Worm (Caenorhabditis elegans) whole organism, L2 larva: Measurements from ENCODE around the gene B0303.7.

Experiments
- C34F6.9 ChIP-seq: fragments of 150-350 bp; optimal IDR thresholded peaks from 2 replicates; lab custom pipeline; 2014; ENCODE audit warnings: missing biosample characterization, missing genetic modification characterization
- F13H6.1 ChIP-seq: sonication (generic microtip); optimal IDR thresholded peaks from 2 replicates; lab custom pipeline; 2016; ENCODE audit warnings: missing genetic modification characterization, missing compliant biosample characterization
- R02D3.7 ChIP-seq: fragments of 150-350 bp; optimal IDR thresholded peaks from 2 replicates; lab custom pipeline; 2014; ENCODE audit warnings: missing biosample characterization, missing genetic modification characterization
- Y55F3AM.14 ChIP-seq: fragments of 200-800 bp; sonication (Bioruptor generic); optimal IDR thresholded peaks from 2 replicates; lab custom pipeline; 2018; ENCODE audit warnings: mild to moderate bottlenecking, missing genetic modification characterization, missing compliant biosample characterization
- alr-1 ChIP-seq: fragments of 150-350 bp; optimal IDR thresholded peaks from 2 replicates; lab custom pipeline; 2014; ENCODE audit warnings: missing biosample characterization, missing genetic modification characterization
- aly-2 ChIP-seq: fragments of 150-350 bp; optimal IDR thresholded peaks from 2 replicates; lab custom pipeline; 2014; ENCODE audit warnings: missing biosample characterization, missing genetic modification characterization
- ama-1 ChIP-seq: fragments of 150-350 bp; optimal IDR thresholded peaks from 2 replicates; lab custom pipeline; 2018; ENCODE audit warnings: inconsistent platforms
- blmp-1 ChIP-seq: sonication (generic microtip); optimal IDR thresholded peaks from 2 replicates; lab custom pipeline; 2017; ENCODE audit warnings: missing genetic modification characterization, mild to moderate bottlenecking, missing compliant biosample characterization, antibody characterized with exemption, moderate library complexity; ENCODE audit not compliant: insufficient read depth
- ceh-16 ChIP-seq: fragments of 150-350 bp; optimal IDR thresholded peaks from 2 replicates; lab custom pipeline; 2014; ENCODE audit warnings: missing biosample characterization, missing genetic modification characterization
- ceh-82 ChIP-seq: fragments of 150-350 bp; optimal IDR thresholded peaks from 2 replicates; lab custom pipeline; 2014; ENCODE audit warnings: missing biosample characterization, missing genetic modification characterization
- crh-2 ChIP-seq: sonication (generic microtip); optimal IDR thresholded peaks from 2 replicates; lab custom pipeline; 2017; ENCODE audit warnings: missing biosample characterization, missing genetic modification characterization
- egl-27 ChIP-seq: sonication (generic microtip); optimal IDR thresholded peaks from 3 replicates; lab custom pipeline; 2017; ENCODE audit warnings: missing biosample characterization, missing genetic modification reagents, missing genetic modification characterization
- elt-1 ChIP-seq: fragments of 150-350 bp; optimal IDR thresholded peaks from 2 replicates; lab custom pipeline; 2014; ENCODE audit warnings: missing biosample characterization, missing genetic modification characterization
- fos-1 ChIP-seq: fragments of 150-350 bp; optimal IDR thresholded peaks from 2 replicates; lab custom pipeline; 2014; ENCODE audit warnings: missing biosample characterization, missing genetic modification characterization
- gmeb-1 ChIP-seq: fragments of 150-350 bp; optimal IDR thresholded peaks from 2 replicates; lab custom pipeline; 2014; ENCODE audit warnings: missing biosample characterization, missing genetic modification characterization
- lin-11 ChIP-seq: fragments of 150-350 bp; sonication (generic microtip); optimal IDR thresholded peaks from 2 replicates; lab custom pipeline; 2014; ENCODE audit warnings: missing biosample characterization, missing genetic modification characterization, inconsistent platforms, mixed read lengths
- lin-13 ChIP-seq: fragments of 150-350 bp; optimal IDR thresholded peaks from 2 replicates; lab custom pipeline; 2014; ENCODE audit warnings: missing biosample characterization, missing genetic modification reagents, missing genetic modification characterization
- lin-39 ChIP-seq: fragments of 150-350 bp; optimal IDR thresholded peaks from 2 replicates; lab custom pipeline; 2014; ENCODE audit warnings: missing biosample characterization, missing genetic modification reagents, missing genetic modification characterization
- lsy-2 ChIP-seq, 2 experiments: fragments of 150-350 bp in 1 of 2; sonication (generic microtip) in 1 of 2; optimal IDR thresholded peaks; 2 replicates each; lab custom pipeline; 2014 to 2017; ENCODE audit warnings: missing biosample characterization in 2 of 2, missing genetic modification characterization in 2 of 2
- mab-5 ChIP-seq: fragments of 150-350 bp; optimal IDR thresholded peaks from 2 replicates; lab custom pipeline; 2014; ENCODE audit warnings: missing biosample characterization, missing genetic modification characterization
- mbf-1 ChIP-seq: sonication (generic microtip); optimal IDR thresholded peaks from 2 replicates; lab custom pipeline; 2017; ENCODE audit warnings: missing biosample characterization, missing genetic modification characterization
- nhr-11 ChIP-seq: fragments of 150-350 bp; optimal IDR thresholded peaks from 2 replicates; lab custom pipeline; 2014; ENCODE audit warnings: missing biosample characterization, missing genetic modification characterization
- nhr-12 ChIP-seq: fragments of 150-350 bp; optimal IDR thresholded peaks from 2 replicates; lab custom pipeline; 2014; ENCODE audit warnings: missing biosample characterization, missing genetic modification characterization
- nhr-129 ChIP-seq: fragments of 150-350 bp; optimal IDR thresholded peaks from 2 replicates; lab custom pipeline; 2014; ENCODE audit warnings: missing biosample characterization, missing genetic modification characterization
- nhr-21 ChIP-seq: fragments of 150-350 bp; optimal IDR thresholded peaks from 2 replicates; lab custom pipeline; 2014; ENCODE audit warnings: missing biosample characterization, missing genetic modification characterization
- nhr-237 ChIP-seq: fragments of 150-350 bp; optimal IDR thresholded peaks from 2 replicates; lab custom pipeline; 2014; ENCODE audit warnings: missing biosample characterization, missing genetic modification characterization
- nhr-25 ChIP-seq: fragments of 150-350 bp; sonication (generic microtip); optimal IDR thresholded peaks from 3 replicates; lab custom pipeline; 2014; ENCODE audit warnings: missing biosample characterization, missing genetic modification characterization
- nhr-6 ChIP-seq: fragments of 150-350 bp; optimal IDR thresholded peaks from 2 replicates; lab custom pipeline; 2014; ENCODE audit warnings: missing biosample characterization, missing genetic modification characterization
- nhr-77 ChIP-seq: fragments of 150-350 bp; optimal IDR thresholded peaks from 2 replicates; lab custom pipeline; 2014; ENCODE audit warnings: missing biosample characterization, missing genetic modification characterization
- peb-1 ChIP-seq: fragments of 150-350 bp; optimal IDR thresholded peaks from 2 replicates; lab custom pipeline; 2014; ENCODE audit warnings: missing biosample characterization, missing genetic modification characterization
- sem-4 ChIP-seq: fragments of 150-350 bp; optimal IDR thresholded peaks from 2 replicates; lab custom pipeline; 2014; ENCODE audit warnings: missing biosample characterization, missing genetic modification reagents, missing genetic modification characterization
- skn-1 ChIP-seq: sonication (generic microtip); optimal IDR thresholded peaks from 2 replicates; lab custom pipeline; 2017; ENCODE audit warnings: missing biosample characterization, missing genetic modification characterization
- sma-3 ChIP-seq: sonication (generic microtip); optimal IDR thresholded peaks from 2 replicates; lab custom pipeline; 2016; ENCODE audit warnings: missing genetic modification reagents, missing genetic modification characterization, missing compliant biosample characterization
- sma-9 ChIP-seq, 2 experiments: fragments of 150-350 bp in 1 of 2; sonication (generic microtip) in 1 of 2; optimal IDR thresholded peaks; 2 replicates each; lab custom pipeline; 2014 to 2016; ENCODE audit warnings: missing genetic modification characterization in 2 of 2, mild to moderate bottlenecking in 1 of 2, missing biosample characterization in 1 of 2, missing compliant biosample characterization in 1 of 2, missing genetic modification reagents in 1 of 2, moderate library complexity in 1 of 2
- snpc-4 ChIP-seq: fragments of 150-350 bp; optimal IDR thresholded peaks from 2 replicates; lab custom pipeline; 2014; ENCODE audit warnings: missing biosample characterization, missing genetic modification characterization
- unc-39 ChIP-seq: fragments of 150-350 bp; optimal IDR thresholded peaks from 2 replicates; lab custom pipeline; 2014; ENCODE audit warnings: missing biosample characterization, missing genetic modification characterization
- unc-55 ChIP-seq: fragments of 150-350 bp; sonication (generic microtip); optimal IDR thresholded peaks from 3 replicates; lab custom pipeline; 2014; ENCODE audit warnings: missing biosample characterization, missing genetic modification reagents, missing genetic modification characterization
- zag-1 ChIP-seq: fragments of 150-350 bp; optimal IDR thresholded peaks from 2 replicates; lab custom pipeline; 2014; ENCODE audit warnings: missing biosample characterization, missing genetic modification characterization
- ztf-1 ChIP-seq: fragments of 200-800 bp; sonication (Bioruptor generic); conservative IDR thresholded peaks from 2 replicates; pipeline ENCODE4 v1.3.6; 2022; ENCODE audit warnings: missing genetic modification characterization, missing compliant biosample characterization
- ztf-11 ChIP-seq: sonication (generic microtip); optimal IDR thresholded peaks from 2 replicates; lab custom pipeline; 2017; ENCODE audit warnings: missing biosample characterization, missing genetic modification characterization
- ztf-4 ChIP-seq: fragments of 150-350 bp; optimal IDR thresholded peaks from 2 replicates; lab custom pipeline; 2014; ENCODE audit warnings: missing biosample characterization, missing genetic modification characterization

B0303.7 gene

ce11 chrIII:8653875-8654386, 39.5 kb upstream of the B0303.7 start, which contains the start of gene F22B7.9:
TSS of gene F22B7.9 (minus strand) at chrIII:8653925.
- TF ChIP-seq aly-2 (tag; lab: Kevin White, UChicago) (no peak), nhr-129 (tag; lab: Kevin White, UChicago) (peak; percentile 73), unc-39 (tag; lab: Kevin White, UChicago) (no peak), snpc-4 (tag; lab: Kevin White, UChicago) (no peak), ceh-82 (tag; lab: Kevin White, UChicago) (no peak), ztf-11 (tag; lab: Kevin White, UChicago) (no peak), ztf-4 (no peak), alr-1 (no peak), zag-1 (tag; lab: Kevin White, UChicago) (no peak), nhr-6 (tag; lab: Kevin White, UChicago) (no peak), elt-1 (tag; lab: Kevin White, UChicago) (no peak), nhr-11 (no peak), lin-39 (no peak), R02D3.7 (no peak), nhr-21 (no peak), Y55F3AM.14 (GFP tag; lab: Kevin White, UChicago) (no peak), sma-9 (GFP tag; optimal IDR thresholded peaks at IDR 0.05; lab: Kevin White, UChicago) (peak; percentile 56), sma-9 (tag; optimal IDR thresholded peaks at IDR 0.05; lab: Kevin White, UChicago) (no peak), sem-4 (tag; lab: Kevin White, UChicago) (no peak), mbf-1 (no peak), egl-27 (tag; lab: Kevin White, UChicago) (no peak), nhr-12 (tag; lab: Kevin White, UChicago) (no peak), ama-1 (lab: Kevin White, UChicago) (peak; percentile 86), nhr-77 (tag; lab: Kevin White, UChicago) (no peak), nhr-237 (tag; lab: Kevin White, UChicago) (no peak), ceh-16 (tag; lab: Kevin White, UChicago) (no peak), lsy-2 (tag; optimal IDR thresholded peaks at IDR 0.05; lab: Kevin White, UChicago) (no peak), skn-1 (tag; lab: Kevin White, UChicago) (no peak), mab-5 (no peak), sma-3 (GFP tag; lab: Kevin White, UChicago) (peak; percentile 1), peb-1 (tag; lab: Kevin White, UChicago) (no peak), unc-55 (no peak)

DNA sequence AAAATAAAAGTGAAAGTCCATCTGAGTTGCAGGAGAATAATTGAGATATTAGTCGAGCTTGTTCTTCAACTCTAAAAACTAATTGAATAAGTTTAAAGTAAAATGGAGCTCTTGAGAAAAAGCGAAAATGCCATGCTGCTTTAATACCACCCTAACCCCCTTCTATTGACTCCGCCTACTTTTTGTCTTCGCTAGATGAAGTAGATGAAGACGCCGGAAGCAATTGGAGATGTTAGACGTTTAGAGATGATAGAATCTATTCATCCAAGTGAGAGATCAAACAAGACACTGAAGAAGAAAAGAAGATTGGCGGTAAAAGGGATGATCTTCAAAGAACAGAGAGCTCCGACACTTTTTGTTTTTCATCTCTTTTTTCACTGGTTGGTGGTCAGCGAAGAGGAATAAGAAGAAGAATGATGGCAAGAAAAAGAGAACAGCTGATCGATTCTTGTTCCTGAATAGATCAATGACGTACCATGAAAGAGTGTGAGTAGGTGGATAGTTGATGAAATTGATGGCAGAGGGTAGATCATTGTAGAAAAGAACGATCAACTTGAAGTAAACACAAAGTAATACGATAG, 38.9 kb upstream of the B0303.7 start:
- TF ChIP-seq Y55F3AM.14 (GFP tag; lab: Kevin White, UChicago): no peak
- TF ChIP-seq nhr-6 (tag; lab: Kevin White, UChicago): no peak
- TF ChIP-seq fos-1 (tag; lab: Kevin White, UChicago): no peak
- TF ChIP-seq lin-11: no peak
- TF ChIP-seq alr-1: no peak
- peak; percentile 3 for TF ChIP-seq unc-55
- no peak for TF ChIP-seq peb-1 (tag; lab: Kevin White, UChicago)
- TF ChIP-seq lsy-2 (tag; optimal IDR thresholded peaks at IDR 0.05; lab: Kevin White, UChicago): peak in 1 of 2 experiments; percentile 40
- TF ChIP-seq blmp-1 (tag; lab: Kevin White, UChicago): peak; percentile 31
- TF ChIP-seq C34F6.9 (tag; lab: Kevin White, UChicago): peak; percentile 25
- TF ChIP-seq ztf-4: peak; percentile 36
- no peak for TF ChIP-seq nhr-25
- no peak for TF ChIP-seq R02D3.7
- TF ChIP-seq crh-2 (tag; lab: Kevin White, UChicago): peak; percentile 65
- TF ChIP-seq F13H6.1: peak; percentile 73
- TF ChIP-seq nhr-77 (tag; lab: Kevin White, UChicago): no peak
- no peak for TF ChIP-seq elt-1 (tag; lab: Kevin White, UChicago)
- peak; percentile 33 for TF ChIP-seq nhr-129 (tag; lab: Kevin White, UChicago)
- TF ChIP-seq lin-13 (GFP tag; lab: Kevin White, UChicago): peak; percentile 12
- TF ChIP-seq gmeb-1 (tag; lab: Kevin White, UChicago): no peak
- peak; percentile 56 for TF ChIP-seq sma-9 (GFP tag; optimal IDR thresholded peaks at IDR 0.05; lab: Kevin White, UChicago)
- no peak for TF ChIP-seq sma-9 (tag; optimal IDR thresholded peaks at IDR 0.05; lab: Kevin White, UChicago)
- no peak for TF ChIP-seq nhr-237 (tag; lab: Kevin White, UChicago)
- no peak for TF ChIP-seq ztf-1 (GFP tag; lab: Robert Waterston, UW)
- no peak for TF ChIP-seq ceh-82 (tag; lab: Kevin White, UChicago)
- TF ChIP-seq mbf-1: no peak
- TF ChIP-seq snpc-4 (tag; lab: Kevin White, UChicago): no peak
- TF ChIP-seq ceh-16 (tag; lab: Kevin White, UChicago): no peak
- TF ChIP-seq sem-4 (tag; lab: Kevin White, UChicago): peak; percentile 17
